Worm (Caenorhabditis elegans) whole organism, mixed stage, embryonic: Measurements from ENCODE around the gene ugt-6.

ENCODE experiments used
- blmp-1 ChIP-seq: fragments of 150-350 bp; optimal IDR thresholded peaks from 2 replicates; lab custom pipeline; 2014; ENCODE audit warnings: missing biosample characterization, missing genetic modification characterization
- elt-1 ChIP-seq: sonication (generic microtip); optimal IDR thresholded peaks from 2 replicates; lab custom pipeline; 2017; ENCODE audit warnings: missing genetic modification characterization, mild to moderate bottlenecking, missing compliant biosample characterization, antibody characterized with exemption, moderate library complexity, borderline replicate concordance; ENCODE audit not compliant: insufficient read depth
- nhr-237 ChIP-seq: fragments of 150-350 bp; optimal IDR thresholded peaks from 2 replicates; lab custom pipeline; 2014; ENCODE audit warnings: missing biosample characterization, missing genetic modification characterization
- nhr-76 ChIP-seq: sonication (generic microtip); optimal IDR thresholded peaks from 2 replicates; lab custom pipeline; 2017; ENCODE audit warnings: missing biosample characterization, missing genetic modification characterization

DNA sequence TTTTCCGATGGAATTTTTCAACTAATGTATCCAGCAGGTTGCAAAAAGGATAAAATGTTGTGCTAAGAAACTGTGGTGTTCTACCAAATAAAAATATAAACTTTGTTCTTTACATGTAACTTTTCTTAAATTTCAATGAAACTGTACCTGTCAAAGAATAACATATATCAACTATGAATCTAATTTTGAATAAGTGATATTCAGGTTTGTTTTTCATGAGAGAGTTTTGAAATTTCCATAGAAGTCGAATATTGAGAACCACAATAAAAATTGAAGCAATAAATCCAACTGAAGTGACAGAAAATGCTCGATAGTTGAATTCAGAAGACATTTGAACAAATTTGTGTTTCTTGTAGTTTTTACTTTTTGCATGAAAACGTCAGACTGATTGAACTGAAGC is 7.8 kb downstream of the ugt-6 start, which contains the start of gene srbc-43:
- no peak for TF ChIP-seq blmp-1 (tag; lab: Kevin White, UChicago)
- no peak for TF ChIP-seq nhr-76 (tag; lab: Kevin White, UChicago)
- no peak for TF ChIP-seq nhr-237 (tag; lab: Kevin White, UChicago)
- TF ChIP-seq elt-1 (tag; lab: Kevin White, UChicago), result no peak
